Worm (Caenorhabditis elegans) whole organism, late embryonic: ENCODE data around the gene him-18.

Experiments
- K02D7.2 ChIP-seq: sonication (generic microtip); optimal IDR thresholded peaks from 2 replicates; lab custom pipeline; 2017; ENCODE audit warnings: mild to moderate bottlenecking, missing genetic modification characterization, missing compliant biosample characterization
- ahr-1 ChIP-seq: sonication (generic microtip); optimal IDR thresholded peaks from 2 replicates; lab custom pipeline; 2016; ENCODE audit warnings: missing genetic modification characterization, missing compliant biosample characterization
- ama-1 ChIP-seq: fragments of 150-350 bp; optimal IDR thresholded peaks from 2 replicates; lab custom pipeline; 2014
- ceh-14 ChIP-seq: sonication (generic microtip); optimal IDR thresholded peaks from 2 replicates; lab custom pipeline; 2016; ENCODE audit warnings: missing genotype, missing genetic modification characterization, missing compliant biosample characterization
- ceh-30 ChIP-seq: fragments of 150-350 bp; optimal IDR thresholded peaks from 2 replicates; lab custom pipeline; 2014; ENCODE audit warnings: missing biosample characterization, missing genetic modification characterization
- ceh-31 ChIP-seq: sonication (generic microtip); optimal IDR thresholded peaks from 2 replicates; lab custom pipeline; 2016; ENCODE audit warnings: missing genetic modification characterization, missing compliant biosample characterization
- ceh-34 ChIP-seq: sonication (generic microtip); optimal IDR thresholded peaks from 2 replicates; lab custom pipeline; 2016; ENCODE audit warnings: mild to moderate bottlenecking, missing genetic modification characterization, missing compliant biosample characterization
- ceh-6 ChIP-seq: fragments of 200-800 bp; sonication (Bioruptor generic); optimal IDR thresholded peaks from 2 replicates; lab custom pipeline; 2018; ENCODE audit warnings: mild to moderate bottlenecking, missing genetic modification characterization, missing compliant biosample characterization
- dmd-4 ChIP-seq: sonication (generic microtip); optimal IDR thresholded peaks from 2 replicates; lab custom pipeline; 2016; ENCODE audit warnings: borderline replicate concordance, missing genetic modification characterization, missing compliant biosample characterization
- elt-4 ChIP-seq: sonication (generic microtip); optimal IDR thresholded peaks from 2 replicates; lab custom pipeline; 2016; ENCODE audit warnings: missing genetic modification characterization, missing compliant biosample characterization
- fax-1 ChIP-seq: sonication (generic microtip); optimal IDR thresholded peaks from 2 replicates; lab custom pipeline; 2016; ENCODE audit warnings: missing genotype, missing genetic modification characterization, missing compliant biosample characterization
- fkh-10 ChIP-seq: fragments of 150-350 bp; optimal IDR thresholded peaks from 2 replicates; lab custom pipeline; 2014; ENCODE audit warnings: missing biosample characterization, missing genetic modification reagents, missing genetic modification characterization
- hlh-13 ChIP-seq: fragments of 200-800 bp; sonication (Bioruptor generic); optimal IDR thresholded peaks from 2 replicates; lab custom pipeline; 2018; ENCODE audit warnings: mild to moderate bottlenecking, missing genetic modification characterization, missing compliant biosample characterization
- madf-2 ChIP-seq: sonication (generic microtip); optimal IDR thresholded peaks from 2 replicates; lab custom pipeline; 2017; ENCODE audit warnings: missing genetic modification characterization, missing compliant biosample characterization
- nfya-1 ChIP-seq: sonication (generic microtip); optimal IDR thresholded peaks from 2 replicates; lab custom pipeline; 2017; ENCODE audit warnings: missing genetic modification characterization, mild to moderate bottlenecking, missing compliant biosample characterization, antibody characterized with exemption, moderate library complexity
- nhr-232 ChIP-seq: sonication (generic microtip); optimal IDR thresholded peaks from 2 replicates; lab custom pipeline; 2016; ENCODE audit warnings: missing genetic modification characterization, missing compliant biosample characterization
- pag-3 ChIP-seq: sonication (generic microtip); optimal IDR thresholded peaks from 2 replicates; lab custom pipeline; 2016; ENCODE audit warnings: missing compliant biosample characterization, missing genetic modification characterization, borderline replicate concordance
- pha-2 ChIP-seq: sonication (generic microtip); optimal IDR thresholded peaks from 2 replicates; lab custom pipeline; 2017; ENCODE audit warnings: mild to moderate bottlenecking, missing genetic modification characterization, missing compliant biosample characterization
- pha-4 ChIP-seq: fragments of 150-350 bp; optimal IDR thresholded peaks from 2 replicates; lab custom pipeline; 2018; ENCODE audit warnings: missing biosample characterization, missing genetic modification reagents, missing genetic modification characterization
- pqm-1 ChIP-seq: sonication (generic microtip); optimal IDR thresholded peaks from 2 replicates; lab custom pipeline; 2016; ENCODE audit warnings: missing genetic modification characterization, missing compliant biosample characterization
- rnt-1 ChIP-seq: sonication (generic microtip); optimal IDR thresholded peaks from 2 replicates; lab custom pipeline; 2016; ENCODE audit warnings: missing genetic modification characterization, missing compliant biosample characterization
- syd-9 ChIP-seq: sonication (generic microtip); optimal IDR thresholded peaks from 2 replicates; lab custom pipeline; 2016; ENCODE audit warnings: mild to moderate bottlenecking, missing genetic modification characterization, moderate library complexity, missing compliant biosample characterization
- ztf-16 ChIP-seq: sonication (generic microtip); optimal IDR thresholded peaks from 2 replicates; lab custom pipeline; 2017; ENCODE audit warnings: missing genetic modification characterization, missing compliant biosample characterization

him-18 gene

ce11 chrIII:4666753-4667400, 48.1 kb downstream of the him-18 start (continued):
- no peak for TF ChIP-seq pag-3
- TF ChIP-seq elt-4 (tag; lab: Kevin White, UChicago): no peak
- TF ChIP-seq ceh-34 (tag; lab: Kevin White, UChicago): peak; percentile 92
- TF ChIP-seq pha-4: no peak
- peak; percentile 49 for TF ChIP-seq ceh-6 (GFP tag; lab: Kevin White, UChicago)
- TF ChIP-seq K02D7.2 (tag; lab: Kevin White, UChicago): no peak
- no peak for TF ChIP-seq fkh-10
- TF ChIP-seq ztf-16 (tag; lab: Kevin White, UChicago): no peak
- TF ChIP-seq fax-1 (tag; lab: Kevin White, UChicago): no peak
- TF ChIP-seq ceh-30 (tag; lab: Kevin White, UChicago): peak; percentile 38
- TF ChIP-seq hlh-13: no peak
- TF ChIP-seq rnt-1 (tag; lab: Kevin White, UChicago): peak; percentile 36
- peak; percentile 34 for TF ChIP-seq syd-9 (tag; lab: Kevin White, UChicago)
- peak; percentile 43 for TF ChIP-seq dmd-4 (tag; lab: Kevin White, UChicago)
- no peak for TF ChIP-seq pha-2 (tag; lab: Kevin White, UChicago)
- no peak for TF ChIP-seq pqm-1 (tag; lab: Kevin White, UChicago)
- TF ChIP-seq ahr-1 (tag; lab: Kevin White, UChicago): no peak

ce11 chrIII:4665272-4665671, 49.7 kb downstream of the him-18 start, which contains the start of gene T23F11.4:
Gene T23F11.4, minus strand, starts transcription at chrIII:4665372.
- no peak for TF ChIP-seq nhr-232 (tag; lab: Kevin White, UChicago)
- TF ChIP-seq ceh-31 (tag; lab: Kevin White, UChicago): no peak
- TF ChIP-seq syd-9 (tag; lab: Kevin White, UChicago): no peak
- TF ChIP-seq madf-2 (tag; lab: Kevin White, UChicago): no peak
- TF ChIP-seq nfya-1: no peak
- no peak for TF ChIP-seq ama-1 (lab: Kevin White, UChicago)
- TF ChIP-seq ceh-14 (tag; lab: Kevin White, UChicago): no peak
